Worm (Caenorhabditis elegans) whole organism, young adult: ENCODE results near the gene sdz-1.

ENCODE experiments used
- ama-1 ChIP-seq, 3 experiments: fragments of 150-350 bp in 1 of 3; sonication (generic microtip) in 2 of 3; optimal IDR thresholded peaks; 2 replicates each; lab custom pipeline; 2014 to 2018; ENCODE audit warnings: missing biosample characterization in 2 of 3, missing genetic modification characterization in 2 of 3, missing genetic modification reagents in 2 of 3
- egl-18 ChIP-seq: fragments of 200-800 bp; sonication (Bioruptor generic); IDR thresholded peaks from 2 replicates; pipeline ENCODE4 v1.3.6; 2022; ENCODE audit warnings: missing genetic modification reagents, missing genetic modification characterization, missing compliant biosample characterization
- lsl-1 ChIP-seq: fragments of 200-800 bp; sonication (Bioruptor generic); optimal IDR thresholded peaks from 2 replicates; lab custom pipeline; 2018; ENCODE audit warnings: mild to moderate bottlenecking, missing genetic modification characterization, moderate library complexity, missing compliant biosample characterization
- nhr-90 ChIP-seq: sonication (generic microtip); optimal IDR thresholded peaks from 2 replicates; lab custom pipeline; 2016; ENCODE audit warnings: missing genotype, mild to moderate bottlenecking, missing genetic modification characterization, missing compliant biosample characterization
- pha-4 ChIP-seq: fragments of 150-350 bp; sonication (generic microtip); optimal IDR thresholded peaks from 2 replicates; lab custom pipeline; 2014; ENCODE audit warnings: missing biosample characterization, missing genetic modification reagents, missing genetic modification characterization
- tbp1 ChIP-seq: fragments of 200-800 bp; sonication (Bioruptor generic); optimal IDR thresholded peaks from 2 replicates; lab custom pipeline; 2018; ENCODE audit warnings: mild to moderate bottlenecking, missing genetic modification characterization, missing compliant biosample characterization

ce11 chrIII:8655412-8655811 lies 44.7 kb downstream of the sdz-1 start:
- TF ChIP-seq lsl-1 (GFP tag; lab: Kevin White, UChicago) = no peak
- TF ChIP-seq tbp1 (GFP tag; lab: Kevin White, UChicago) = no peak
- TF ChIP-seq nhr-90 (tag; lab: Kevin White, UChicago) = no peak
- no peak for TF ChIP-seq pha-4
- TF ChIP-seq egl-18 (GFP tag; lab: Robert Waterston, UW) = no peak
- TF ChIP-seq ama-1 (optimal IDR thresholded peaks at IDR 0.05; lab: Kevin White, UChicago) = no peak
- no peak for TF ChIP-seq ama-1 (GFP tag; optimal IDR thresholded peaks at IDR 0.05; lab: Kevin White, UChicago)
